Fruit fly (Drosophila melanogaster): ENCODE measurements around the gene CG42831.

Gene CG42831

dm6 chr3L:10817670-10818650 lies 3.3 kb downstream of the CG42831 start (continued):
- TF ChIP-seq CG32767 (GFP tag; IDR thresholded peaks at IDR 0.05) (no peak), MBD-R2 (GFP tag; IDR thresholded peaks at IDR 0.05) (no peak), CG2202 (tag; optimal IDR thresholded peaks at IDR 0.05) (no peak), amos (GFP tag; IDR thresholded peaks at IDR 0.05; ENCODE audit: partially characterized antibody) (no peak), CkIIα-i1 (GFP tag; IDR thresholded peaks at IDR 0.05) (no peak), schlank (tag; optimal IDR thresholded peaks at IDR 0.05) (no peak), nau (GFP tag; optimal IDR thresholded peaks at IDR 0.05) (no peak), luna (GFP tag; optimal IDR thresholded peaks at IDR 0.05) (no peak), wdn (GFP tag; IDR thresholded peaks at IDR 0.05) (no peak), CG31441 (GFP tag; IDR thresholded peaks at IDR 0.05) (peak; percentile 58; the same call in 1 of the 2 replicates), zf30C (GFP tag; optimal IDR thresholded peaks at IDR 0.05) (no peak), CG8765 (GFP tag; IDR thresholded peaks at IDR 0.05) (no peak), peb (GFP tag; IDR thresholded peaks at IDR 0.05) (no peak), CG13287 (GFP tag; IDR thresholded peaks at IDR 0.05; ENCODE audit: partially characterized antibody) (no peak), wek (GFP tag; optimal IDR thresholded peaks at IDR 0.05) (no peak), YL-1 (GFP tag; optimal IDR thresholded peaks at IDR 0.05) (no peak), lilli (GFP tag; optimal IDR thresholded peaks at IDR 0.05) (peak; percentile 50), CG10274 (GFP tag; optimal IDR thresholded peaks at IDR 0.05) (no peak), Dip3 (GFP tag; optimal IDR thresholded peaks at IDR 0.05) (no peak), jing (GFP tag; optimal IDR thresholded peaks at IDR 0.05) (no peak), CG12391 (tag; optimal IDR thresholded peaks at IDR 0.05) (peak; percentile 42), tll (GFP tag; optimal IDR thresholded peaks at IDR 0.05) (no peak), CG18599 (GFP tag; optimal IDR thresholded peaks at IDR 0.05) (peak; percentile 39), CG6683 (GFP tag; optimal IDR thresholded peaks at IDR 0.05) (no peak), CG3163 (GFP tag; optimal IDR thresholded peaks at IDR 0.05) (no peak), CG5245 (GFP tag; optimal IDR thresholded peaks at IDR 0.05) (no peak), zen2 (GFP tag; IDR thresholded peaks at IDR 0.05; ENCODE audit: partially characterized antibody) (no peak), Dad (GFP tag; optimal IDR thresholded peaks at IDR 0.05) (no peak), Ravus (GFP tag; IDR thresholded peaks at IDR 0.05) (no peak), bbx (GFP tag; IDR thresholded peaks at IDR 0.05; ENCODE audit: partially characterized antibody) (no peak), HmgD (GFP tag; optimal IDR thresholded peaks at IDR 0.05) (no peak), CG7372 (GFP tag; IDR thresholded peaks at IDR 0.05) (no peak), CG7271 (tag; optimal IDR thresholded peaks at IDR 0.05) (no peak), crp (GFP tag; optimal IDR thresholded peaks at IDR 0.05) (no peak), chif (GFP tag; optimal IDR thresholded peaks at IDR 0.05) (peak in 1 of 2 experiments; percentile 10), gsb (GFP tag; IDR thresholded peaks at IDR 0.05) (no peak), grn (GFP tag; optimal IDR thresholded peaks at IDR 0.05) (no peak), NFAT (GFP tag; IDR thresholded peaks at IDR 0.05) (no peak; the same call in 1 of the 2 replicates), CHES-1-like (GFP tag; optimal IDR thresholded peaks at IDR 0.05) (no peak), slou (GFP tag; optimal IDR thresholded peaks at IDR 0.05) (peak; percentile 25), vfl (GFP tag; optimal IDR thresholded peaks at IDR 0.05) (no peak), gcm2 (GFP tag; optimal IDR thresholded peaks at IDR 0.05) (no peak), Fer3 (tag; optimal IDR thresholded peaks at IDR 0.05) (no peak), D19B (GFP tag; optimal IDR thresholded peaks at IDR 0.05) (no peak), lab (GFP tag; optimal IDR thresholded peaks at IDR 0.05) (no peak), fd96Cb (tag; optimal IDR thresholded peaks at IDR 0.05) (peak; percentile 11), cato (GFP tag; optimal IDR thresholded peaks at IDR 0.05; ENCODE audit: borderline replicate concordance) (no peak), her (GFP tag; optimal IDR thresholded peaks at IDR 0.05) (no peak)

All from whole organism, embryonic.